Worm (Caenorhabditis elegans) whole organism, late embryonic: ENCODE results near the gene F57B7.2.

Experiments used
- C38D4.7 ChIP-seq: fragments of 200-800 bp; sonication (Bioruptor generic); optimal IDR thresholded peaks from 2 replicates; lab custom pipeline; 2018; ENCODE audit warnings: mild to moderate bottlenecking, missing genetic modification characterization, moderate library complexity, missing compliant biosample characterization
- ahr-1 ChIP-seq: sonication (generic microtip); optimal IDR thresholded peaks from 2 replicates; lab custom pipeline; 2016; ENCODE audit warnings: missing genetic modification characterization, missing compliant biosample characterization
- nhr-11 ChIP-seq: fragments of 150-350 bp; optimal IDR thresholded peaks from 2 replicates; lab custom pipeline; 2014; ENCODE audit warnings: missing biosample characterization, missing genetic modification characterization
- nhr-232 ChIP-seq: sonication (generic microtip); optimal IDR thresholded peaks from 2 replicates; lab custom pipeline; 2016; ENCODE audit warnings: missing genetic modification characterization, missing compliant biosample characterization

- no peak for TF ChIP-seq nhr-232 (tag; lab: Kevin White, UChicago)
- TF ChIP-seq C38D4.7 (GFP tag; lab: Kevin White, UChicago), result no peak
- no peak for TF ChIP-seq nhr-11 (tag; lab: Kevin White, UChicago)
- TF ChIP-seq ahr-1 (tag; lab: Kevin White, UChicago), result no peak
Observed at ce11 chrV:11428728-11429127, 14.7 kb downstream of the F57B7.2 start.
